Worm (Caenorhabditis elegans) whole organism, L1 larva: ENCODE data around the gene pek-1.

Source experiments
- Y116A8C.19 ChIP-seq: sonication (generic microtip); optimal IDR thresholded peaks from 2 replicates; lab custom pipeline; 2016; ENCODE audit warnings: missing compliant biosample characterization, missing genetic modification characterization, borderline replicate concordance
- egl-27 ChIP-seq, 2 experiments: fragments of 150-350 bp in 1 of 2; sonication (generic microtip); optimal IDR thresholded peaks; 3 replicates each; lab custom pipeline; 2017 to 2018; ENCODE audit warnings: missing biosample characterization in 2 of 2, missing genetic modification characterization in 2 of 2, missing genetic modification reagents in 2 of 2
- elt-2 ChIP-seq: sonication (generic microtip); optimal IDR thresholded peaks from 2 replicates; lab custom pipeline; 2016; ENCODE audit warnings: missing genetic modification characterization, mild to moderate bottlenecking, inconsistent platforms, missing compliant biosample characterization, missing genetic modification reagents
- jun-1 ChIP-seq: fragments of 150-350 bp; optimal IDR thresholded peaks from 2 replicates; lab custom pipeline; 2014; ENCODE audit warnings: missing biosample characterization, missing genetic modification reagents, missing genetic modification characterization
- mdl-1 ChIP-seq, 2 experiments: fragments of 150-350 bp; optimal IDR thresholded peaks; 2 replicates each; lab custom pipeline; 2014 to 2017; ENCODE audit warnings: missing biosample characterization in 2 of 2, missing genetic modification characterization in 2 of 2, inconsistent platforms in 1 of 2
- nhr-76 ChIP-seq: sonication (generic microtip); optimal IDR thresholded peaks from 2 replicates; lab custom pipeline; 2017; ENCODE audit warnings: missing biosample characterization, missing genetic modification characterization
- pqm-1 ChIP-seq: sonication (generic microtip); optimal IDR thresholded peaks from 3 replicates; lab custom pipeline; 2017; ENCODE audit warnings: missing biosample characterization, missing genetic modification characterization
- swsn-7 ChIP-seq: sonication (generic microtip); optimal IDR thresholded peaks from 2 replicates; lab custom pipeline; 2016; ENCODE audit warnings: missing genetic modification characterization, missing compliant biosample characterization
- unc-98 ChIP-seq: fragments of 200-800 bp; sonication (Bioruptor generic); IDR thresholded peaks from 2 replicates; pipeline ENCODE4 v1.3.6; 2022; ENCODE audit warnings: missing genetic modification characterization, missing compliant biosample characterization
- zag-1 ChIP-seq: fragments of 150-350 bp; optimal IDR thresholded peaks from 2 replicates; lab custom pipeline; 2014; ENCODE audit warnings: missing biosample characterization, missing genetic modification characterization

DNA sequence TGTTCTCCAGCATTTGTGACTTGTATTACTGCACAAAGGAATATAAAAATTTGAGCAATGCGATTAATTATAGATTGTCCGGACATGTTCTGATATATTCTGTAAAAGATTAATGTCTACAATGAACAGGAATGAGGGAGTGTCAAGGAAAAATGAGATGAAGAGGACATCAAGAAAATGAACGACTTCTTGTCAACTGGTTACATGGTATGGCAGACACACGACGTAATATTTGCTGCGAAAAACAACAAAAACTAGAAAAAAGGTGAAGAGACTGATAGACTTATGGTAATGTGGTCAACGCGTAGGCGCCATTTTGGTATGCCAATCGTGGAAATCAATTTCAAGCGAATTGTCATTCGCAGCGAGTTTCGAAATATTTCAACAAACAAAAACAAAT, 31.8 kb upstream of the pek-1 start, which contains the start of gene igeg-2:
- TF ChIP-seq Y116A8C.19 (no peak), unc-98 (GFP tag; lab: Robert Waterston, UW) (no peak), egl-27 (tag; optimal IDR thresholded peaks at IDR 0.05; lab: Kevin White, UChicago) (no peak), mdl-1 (tag; optimal IDR thresholded peaks at IDR 0.05; lab: Kevin White, UChicago) (no peak), pqm-1 (no peak), elt-2 (tag; lab: Kevin White, UChicago) (no peak), zag-1 (tag; lab: Kevin White, UChicago) (no peak), nhr-76 (no peak), jun-1 (no peak), swsn-7 (tag; lab: Kevin White, UChicago) (no peak)
